Worm (Caenorhabditis elegans): ENCODE measurements around the gene F55C9.3.

The F55C9.3 gene

ce11 chrV:19237204-19237603 lies 50.8 kb downstream of the F55C9.3 start, which contains the start of gene fbxb-2:
TSS of gene fbxb-2 (minus strand) at chrV:19237304.
- no peak for TF ChIP-seq pag-3 (tag; optimal IDR thresholded peaks at IDR 0.05; ENCODE audit: borderline replicate concordance)
- TF ChIP-seq fax-1 (tag; optimal IDR thresholded peaks at IDR 0.05) = no peak
- no peak for TF ChIP-seq ref-2 (tag; optimal IDR thresholded peaks at IDR 0.05)
- no peak for TF ChIP-seq ceh-30 (tag; optimal IDR thresholded peaks at IDR 0.05)
- TF ChIP-seq hlh-30 (tag; optimal IDR thresholded peaks at IDR 0.05; ENCODE audit: insufficient read depth) = no peak
- TF ChIP-seq ceh-2 (tag; optimal IDR thresholded peaks at IDR 0.05) = no peak
- TF ChIP-seq unc-86 (tag; optimal IDR thresholded peaks at IDR 0.05) = no peak
- TF ChIP-seq ceh-9 (tag; optimal IDR thresholded peaks at IDR 0.05) = no peak
- TF ChIP-seq ceh-6 (GFP tag; optimal IDR thresholded peaks at IDR 0.05) = no peak
- TF ChIP-seq gmeb-2 (tag; optimal IDR thresholded peaks at IDR 0.05) = no peak
- TF ChIP-seq pax-1 (tag; optimal IDR thresholded peaks at IDR 0.05) = no peak
- TF ChIP-seq dve-1 (tag; optimal IDR thresholded peaks at IDR 0.05) = no peak
- no peak for TF ChIP-seq ceh-18 (tag; optimal IDR thresholded peaks at IDR 0.05)
